Worm (Caenorhabditis elegans) whole organism, young adult: ENCODE data around the gene Y27F2A.10.
"Not testable (repeated sequence)": the region's sequence is repeated elsewhere in the genome, so short reads cannot be mapped to it uniquely, and the experiment has no call there.

Experiments used
- attf-3 ChIP-seq: fragments of 200-800 bp; sonication (Bioruptor generic); conservative IDR thresholded peaks from 2 replicates; pipeline ENCODE4 v1.3.6; 2022; ENCODE audit warnings: missing genetic modification reagents, missing genetic modification characterization, missing compliant biosample characterization
- mes-4 ChIP-seq: sonication (generic microtip); optimal IDR thresholded peaks from 2 replicates; lab custom pipeline; 2016; ENCODE audit warnings: missing genotype, missing genetic modification characterization, missing compliant biosample characterization
- nfya-1 ChIP-seq: sonication (generic microtip); optimal IDR thresholded peaks from 2 replicates; lab custom pipeline; 2017; ENCODE audit warnings: antibody characterized with exemption, missing compliant biosample characterization, missing genetic modification characterization, borderline replicate concordance; ENCODE audit not compliant: insufficient read depth
- snpc-3.4 ChIP-seq: sonication (generic microtip); optimal IDR thresholded peaks from 2 replicates; lab custom pipeline; 2017; ENCODE audit warnings: missing genetic modification characterization, mild to moderate bottlenecking, missing compliant biosample characterization, antibody characterized with exemption, moderate library complexity, missing genotype, missing genetic modification reagents
- ztf-26 ChIP-seq: sonication (generic microtip); optimal IDR thresholded peaks from 2 replicates; lab custom pipeline; 2017; ENCODE audit warnings: missing genetic modification characterization, missing compliant biosample characterization

ce11 chrII:3177663-3178062, 5.6 kb upstream of the Y27F2A.10 start, which contains the start of gene sri-40:
- not testable (repeated sequence) for TF ChIP-seq nfya-1 (tag; lab: Kevin White, UChicago); snpc-3.4 (tag; lab: Kevin White, UChicago); ztf-26; attf-3; mes-4 (tag; lab: Kevin White, UChicago)
